Worm (Caenorhabditis elegans) whole organism, late embryonic: ENCODE data around the gene F26F4.8.

Experiments
- C08G9.2 ChIP-seq: sonication (generic microtip); optimal IDR thresholded peaks from 2 replicates; lab custom pipeline; 2016; ENCODE audit warnings: mild to moderate bottlenecking, missing genetic modification characterization, moderate library complexity, missing compliant biosample characterization
- C38D4.7 ChIP-seq: fragments of 200-800 bp; sonication (Bioruptor generic); optimal IDR thresholded peaks from 2 replicates; lab custom pipeline; 2018; ENCODE audit warnings: mild to moderate bottlenecking, missing genetic modification characterization, moderate library complexity, missing compliant biosample characterization
- F13H6.1 ChIP-seq: sonication (generic microtip); optimal IDR thresholded peaks from 2 replicates; lab custom pipeline; 2016; ENCODE audit warnings: missing genetic modification characterization, missing compliant biosample characterization
- K02D7.2 ChIP-seq: sonication (generic microtip); optimal IDR thresholded peaks from 2 replicates; lab custom pipeline; 2017; ENCODE audit warnings: mild to moderate bottlenecking, missing genetic modification characterization, missing compliant biosample characterization
- T23F11.4 ChIP-seq: fragments of 200-800 bp; sonication (Bioruptor generic); optimal IDR thresholded peaks from 2 replicates; lab custom pipeline; 2018; ENCODE audit warnings: mild to moderate bottlenecking, missing genetic modification characterization, missing compliant biosample characterization
- Y22D7AL.16 ChIP-seq: sonication (generic microtip); optimal IDR thresholded peaks from 2 replicates; lab custom pipeline; 2016; ENCODE audit warnings: missing genetic modification characterization, missing compliant biosample characterization
- ceh-14 ChIP-seq: sonication (generic microtip); optimal IDR thresholded peaks from 2 replicates; lab custom pipeline; 2016; ENCODE audit warnings: missing genotype, missing genetic modification characterization, missing compliant biosample characterization
- ceh-18 ChIP-seq: sonication (generic microtip); optimal IDR thresholded peaks from 2 replicates; lab custom pipeline; 2016; ENCODE audit warnings: missing genetic modification characterization, missing compliant biosample characterization
- ceh-19 ChIP-seq: fragments of 200-800 bp; sonication (Bioruptor generic); optimal IDR thresholded peaks from 2 replicates; lab custom pipeline; 2018; ENCODE audit warnings: mild to moderate bottlenecking, missing genetic modification characterization, missing compliant biosample characterization
- ceh-2 ChIP-seq: sonication (generic microtip); optimal IDR thresholded peaks from 2 replicates; lab custom pipeline; 2016; ENCODE audit warnings: missing genotype, missing genetic modification characterization, missing compliant biosample characterization
- ceh-22 ChIP-seq: sonication (generic microtip); optimal IDR thresholded peaks from 2 replicates; lab custom pipeline; 2017; ENCODE audit warnings: missing biosample characterization, missing genetic modification characterization
- ceh-24 ChIP-seq: sonication (generic microtip); optimal IDR thresholded peaks from 2 replicates; lab custom pipeline; 2016; ENCODE audit warnings: mild to moderate bottlenecking, missing genetic modification characterization, missing compliant biosample characterization
- ceh-30 ChIP-seq: fragments of 150-350 bp; optimal IDR thresholded peaks from 2 replicates; lab custom pipeline; 2014; ENCODE audit warnings: missing biosample characterization, missing genetic modification characterization
- ceh-31 ChIP-seq: sonication (generic microtip); optimal IDR thresholded peaks from 2 replicates; lab custom pipeline; 2016; ENCODE audit warnings: missing genetic modification characterization, missing compliant biosample characterization
- ceh-6 ChIP-seq: fragments of 200-800 bp; sonication (Bioruptor generic); optimal IDR thresholded peaks from 2 replicates; lab custom pipeline; 2018; ENCODE audit warnings: mild to moderate bottlenecking, missing genetic modification characterization, missing compliant biosample characterization
- ceh-9 ChIP-seq: sonication (generic microtip); optimal IDR thresholded peaks from 2 replicates; lab custom pipeline; 2016; ENCODE audit warnings: mild to moderate bottlenecking, missing genetic modification characterization, inconsistent platforms, missing compliant biosample characterization
- che-1 ChIP-seq: sonication (generic microtip); optimal IDR thresholded peaks from 2 replicates; lab custom pipeline; 2016; ENCODE audit warnings: mild to moderate bottlenecking, missing genetic modification characterization, missing compliant biosample characterization
- dmd-4 ChIP-seq: sonication (generic microtip); optimal IDR thresholded peaks from 2 replicates; lab custom pipeline; 2016; ENCODE audit warnings: borderline replicate concordance, missing genetic modification characterization, missing compliant biosample characterization
- dve-1 ChIP-seq: sonication (generic microtip); optimal IDR thresholded peaks from 2 replicates; lab custom pipeline; 2017; ENCODE audit warnings: antibody characterized with exemption, mild to moderate bottlenecking, missing genetic modification characterization, missing compliant biosample characterization
- elt-2 ChIP-seq: sonication (generic microtip); optimal IDR thresholded peaks from 2 replicates; lab custom pipeline; 2016; ENCODE audit warnings: missing genetic modification reagents, missing genetic modification characterization, missing compliant biosample characterization
- eyg-1 ChIP-seq: sonication (generic microtip); optimal IDR thresholded peaks from 2 replicates; lab custom pipeline; 2016; ENCODE audit warnings: missing genotype, missing genetic modification characterization, missing compliant biosample characterization
- fax-1 ChIP-seq: sonication (generic microtip); optimal IDR thresholded peaks from 2 replicates; lab custom pipeline; 2016; ENCODE audit warnings: missing genotype, missing genetic modification characterization, missing compliant biosample characterization
- fkh-10 ChIP-seq: fragments of 150-350 bp; optimal IDR thresholded peaks from 2 replicates; lab custom pipeline; 2014; ENCODE audit warnings: missing biosample characterization, missing genetic modification reagents, missing genetic modification characterization
- fkh-6 ChIP-seq: sonication (generic microtip); optimal IDR thresholded peaks from 2 replicates; lab custom pipeline; 2016; ENCODE audit warnings: missing genetic modification characterization, missing compliant biosample characterization
- hlh-30 ChIP-seq: sonication (generic microtip); optimal IDR thresholded peaks from 2 replicates; lab custom pipeline; 2017; ENCODE audit warnings: antibody characterized with exemption, missing genetic modification characterization, missing compliant biosample characterization; ENCODE audit not compliant: insufficient read depth
- hlh-6 ChIP-seq: sonication (generic microtip); optimal IDR thresholded peaks from 2 replicates; lab custom pipeline; 2016; ENCODE audit warnings: missing genotype, missing genetic modification characterization, missing compliant biosample characterization
- hlh-8 ChIP-seq: sonication (generic microtip); optimal IDR thresholded peaks from 2 replicates; lab custom pipeline; 2016; ENCODE audit warnings: missing genotype, missing genetic modification characterization, missing compliant biosample characterization
- madf-2 ChIP-seq: sonication (generic microtip); optimal IDR thresholded peaks from 2 replicates; lab custom pipeline; 2017; ENCODE audit warnings: missing genetic modification characterization, missing compliant biosample characterization
- mec-3 ChIP-seq: sonication (generic microtip); optimal IDR thresholded peaks from 2 replicates; lab custom pipeline; 2016; ENCODE audit warnings: borderline replicate concordance, missing genetic modification characterization, missing compliant biosample characterization
- nfya-1 ChIP-seq: sonication (generic microtip); optimal IDR thresholded peaks from 2 replicates; lab custom pipeline; 2017; ENCODE audit warnings: missing genetic modification characterization, mild to moderate bottlenecking, missing compliant biosample characterization, antibody characterized with exemption, moderate library complexity
- nhr-232 ChIP-seq: sonication (generic microtip); optimal IDR thresholded peaks from 2 replicates; lab custom pipeline; 2016; ENCODE audit warnings: missing genetic modification characterization, missing compliant biosample characterization
- odd-2 ChIP-seq: sonication (generic microtip); optimal IDR thresholded peaks from 2 replicates; lab custom pipeline; 2017; ENCODE audit warnings: antibody characterized with exemption, mild to moderate bottlenecking, missing genetic modification characterization, missing compliant biosample characterization
- pag-3 ChIP-seq: sonication (generic microtip); optimal IDR thresholded peaks from 2 replicates; lab custom pipeline; 2016; ENCODE audit warnings: missing compliant biosample characterization, missing genetic modification characterization, borderline replicate concordance
- pax-1 ChIP-seq: fragments of 150-350 bp; optimal IDR thresholded peaks from 2 replicates; lab custom pipeline; 2014; ENCODE audit warnings: missing biosample characterization, missing genetic modification characterization
- pha-2 ChIP-seq: sonication (generic microtip); optimal IDR thresholded peaks from 2 replicates; lab custom pipeline; 2017; ENCODE audit warnings: mild to moderate bottlenecking, missing genetic modification characterization, missing compliant biosample characterization
- pha-4 ChIP-seq: fragments of 150-350 bp; optimal IDR thresholded peaks from 2 replicates; lab custom pipeline; 2018; ENCODE audit warnings: missing biosample characterization, missing genetic modification reagents, missing genetic modification characterization
- pqm-1 ChIP-seq: sonication (generic microtip); optimal IDR thresholded peaks from 2 replicates; lab custom pipeline; 2016; ENCODE audit warnings: missing genetic modification characterization, missing compliant biosample characterization
- pros-1 ChIP-seq: fragments of 150-350 bp; optimal IDR thresholded peaks from 2 replicates; lab custom pipeline; 2014; ENCODE audit warnings: missing biosample characterization, missing genetic modification reagents, missing genetic modification characterization
- ref-2 ChIP-seq: sonication (generic microtip); optimal IDR thresholded peaks from 2 replicates; lab custom pipeline; 2016; ENCODE audit warnings: missing genetic modification characterization, missing compliant biosample characterization
- rnt-1 ChIP-seq: sonication (generic microtip); optimal IDR thresholded peaks from 2 replicates; lab custom pipeline; 2016; ENCODE audit warnings: missing genetic modification characterization, missing compliant biosample characterization
- sdc-2 ChIP-seq: sonication (generic microtip); optimal IDR thresholded peaks from 2 replicates; lab custom pipeline; 2016; ENCODE audit warnings: missing genotype, missing genetic modification characterization, missing compliant biosample characterization
- sox-2 ChIP-seq: fragments of 200-800 bp; sonication (Bioruptor generic); IDR thresholded peaks from 2 replicates; pipeline ENCODE4 v1.3.6; 2022; ENCODE audit warnings: missing genetic modification reagents, missing genetic modification characterization, missing compliant biosample characterization
- syd-9 ChIP-seq: sonication (generic microtip); optimal IDR thresholded peaks from 2 replicates; lab custom pipeline; 2016; ENCODE audit warnings: mild to moderate bottlenecking, missing genetic modification characterization, moderate library complexity, missing compliant biosample characterization
- tbx-2 ChIP-seq: sonication (generic microtip); optimal IDR thresholded peaks from 2 replicates; lab custom pipeline; 2016; ENCODE audit warnings: missing genetic modification characterization, missing compliant biosample characterization
- tbx-7 ChIP-seq: sonication (generic microtip); optimal IDR thresholded peaks from 2 replicates; lab custom pipeline; 2016; ENCODE audit warnings: missing genotype, missing genetic modification characterization, missing compliant biosample characterization
- unc-42 ChIP-seq: sonication (generic microtip); optimal IDR thresholded peaks from 2 replicates; lab custom pipeline; 2016; ENCODE audit warnings: missing genotype, missing genetic modification characterization, missing compliant biosample characterization
- unc-55 ChIP-seq: sonication (generic microtip); optimal IDR thresholded peaks from 2 replicates; lab custom pipeline; 2017; ENCODE audit warnings: missing biosample characterization, missing genetic modification reagents, missing genetic modification characterization
- unc-86 ChIP-seq: sonication (generic microtip); optimal IDR thresholded peaks from 2 replicates; lab custom pipeline; 2016; ENCODE audit warnings: missing genetic modification characterization, missing compliant biosample characterization
- ztf-16 ChIP-seq: sonication (generic microtip); optimal IDR thresholded peaks from 2 replicates; lab custom pipeline; 2017; ENCODE audit warnings: missing genetic modification characterization, missing compliant biosample characterization

The F26F4.8 gene

DNA sequence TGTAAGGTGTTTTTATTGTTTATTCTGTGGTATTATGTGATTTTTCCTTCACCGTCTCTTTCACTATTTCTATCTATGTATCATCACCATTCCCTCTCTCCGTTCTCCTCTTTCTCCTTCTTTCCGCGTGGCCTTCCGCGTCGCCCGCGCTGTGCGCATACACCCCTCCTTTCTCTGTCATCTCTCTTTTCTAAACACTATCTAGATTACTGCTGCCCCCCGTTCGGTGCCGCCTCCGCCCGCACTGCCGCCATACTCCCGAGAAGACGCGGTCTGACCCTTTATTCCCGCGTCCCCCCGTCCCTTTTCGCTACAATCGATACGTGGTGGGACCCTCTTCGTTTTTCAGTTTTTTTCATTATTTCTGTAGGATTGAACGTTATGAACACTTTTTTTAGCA, 43.4 kb upstream of the F26F4.8 start (continued):
- TF ChIP-seq unc-55 (GFP tag; lab: Kevin White, UChicago) (no peak), pax-1 (tag; lab: Kevin White, UChicago) (no peak), ceh-14 (tag; lab: Kevin White, UChicago) (no peak), sox-2 (GFP tag; lab: Robert Waterston, UW) (no peak), pqm-1 (tag; lab: Kevin White, UChicago) (no peak), pag-3 (tag; lab: Kevin White, UChicago) (no peak), ceh-24 (tag; lab: Kevin White, UChicago) (no peak), Y22D7AL.16 (no peak), fkh-6 (no peak), sdc-2 (tag; lab: Kevin White, UChicago) (peak; percentile 49), rnt-1 (tag; lab: Kevin White, UChicago) (peak; percentile 23), ceh-30 (tag; lab: Kevin White, UChicago) (no peak), mec-3 (tag; lab: Kevin White, UChicago) (no peak), dmd-4 (peak; percentile 45), ztf-16 (no peak), K02D7.2 (no peak), odd-2 (tag; lab: Kevin White, UChicago) (no peak)
- TF ChIP-seq, all 69 proteins: peak for 16

DNA sequence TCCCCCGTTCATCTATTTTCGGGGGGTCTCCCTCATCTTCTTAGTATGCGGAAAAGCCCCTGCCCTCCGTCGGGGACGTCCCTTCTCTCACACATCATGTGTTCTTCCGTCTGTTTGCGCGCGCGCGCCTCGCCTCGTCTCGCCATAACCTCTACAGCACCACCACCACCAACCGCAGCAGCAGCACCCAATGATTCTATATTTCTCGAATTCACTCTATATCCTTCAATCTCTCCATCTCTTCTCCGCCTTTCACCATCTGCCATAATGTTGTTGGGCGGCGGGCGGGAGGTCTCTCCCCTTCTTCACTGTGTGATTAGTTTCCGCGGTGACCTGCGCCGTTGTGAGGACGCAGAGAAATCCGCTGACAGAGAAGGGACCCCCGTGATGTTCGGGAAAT, 42.1 kb upstream of the F26F4.8 start:
- TF ChIP-seq pha-2 (tag; lab: Kevin White, UChicago) (peak; percentile 10), K02D7.2 (peak; percentile 37), pros-1 (tag; lab: Kevin White, UChicago) (peak; percentile 47), T23F11.4 (peak; percentile 32), sox-2 (GFP tag; lab: Robert Waterston, UW) (no peak), Y22D7AL.16 (no peak), fax-1 (tag; lab: Kevin White, UChicago) (peak; percentile 52), ceh-30 (tag; lab: Kevin White, UChicago) (no peak), mec-3 (tag; lab: Kevin White, UChicago) (peak; percentile 51), madf-2 (tag; lab: Kevin White, UChicago) (no peak), nhr-232 (tag; lab: Kevin White, UChicago) (peak; percentile 9), hlh-6 (tag; lab: Kevin White, UChicago) (peak; percentile 75), tbx-7 (tag; lab: Kevin White, UChicago) (no peak), sdc-2 (tag; lab: Kevin White, UChicago) (peak; percentile 55), C08G9.2 (tag; lab: Kevin White, UChicago) (peak; percentile 60), C38D4.7 (GFP tag; lab: Kevin White, UChicago) (peak; percentile 18), fkh-10 (GFP tag; lab: Kevin White, UChicago) (no peak), ceh-6 (peak; percentile 2), nfya-1 (peak; percentile 73), hlh-8 (tag; lab: Kevin White, UChicago) (peak; percentile 76), unc-42 (tag; lab: Kevin White, UChicago) (peak; percentile 65), F13H6.1 (peak; percentile 33), ztf-16 (no peak), dve-1 (tag; lab: Kevin White, UChicago) (no peak), ceh-9 (tag; lab: Kevin White, UChicago) (no peak), unc-86 (tag; lab: Kevin White, UChicago) (peak; percentile 29), fkh-6 (no peak), che-1 (no peak), unc-55 (GFP tag; lab: Kevin White, UChicago) (no peak), hlh-30 (tag; lab: Kevin White, UChicago) (peak; percentile 77), tbx-2 (tag; lab: Kevin White, UChicago) (peak; percentile 86), ref-2 (peak; percentile 80), elt-2 (tag; lab: Kevin White, UChicago) (no peak), ceh-31 (tag; lab: Kevin White, UChicago) (peak; percentile 84), ceh-2 (peak; percentile 46), ceh-22 (tag; lab: Kevin White, UChicago) (no peak), ceh-18 (peak; percentile 24), pha-4 (tag; lab: Kevin White, UChicago) (no peak), eyg-1 (tag; lab: Kevin White, UChicago) (peak; percentile 30), syd-9 (peak; percentile 42), ceh-19 (GFP tag; lab: Kevin White, UChicago) (peak; percentile 84), rnt-1 (tag; lab: Kevin White, UChicago) (peak; percentile 85), dmd-4 (peak; percentile 71), ceh-14 (tag; lab: Kevin White, UChicago) (peak; percentile 66)
